Fruit fly (Drosophila melanogaster) whole organism, prepupa: ENCODE data around the gene Vap33.

Experiments used
- Blimp-1 ChIP-seq: fragments of 200-800 bp; sonication (Bioruptor generic); optimal IDR thresholded peaks from 3 replicates; lab custom pipeline; 2017; ENCODE audit warnings: missing biosample characterization, missing genetic modification characterization, mild to moderate bottlenecking, moderate library complexity, missing genetic modification reagents
- CG10631 ChIP-seq: fragments of 200-800 bp; sonication (Bioruptor generic); optimal IDR thresholded peaks from 2 replicates; lab custom pipeline; 2016; ENCODE audit warnings: missing biosample characterization, missing genetic modification characterization
- CG10669 ChIP-seq: fragments of 200-800 bp; sonication (Bioruptor generic); optimal IDR thresholded peaks from 3 replicates; lab custom pipeline; 2018; ENCODE audit warnings: missing biosample characterization, mild to moderate bottlenecking, missing genetic modification characterization, moderate library complexity
- CG11294 ChIP-seq: fragments of 200-800 bp; sonication (Bioruptor generic); IDR thresholded peaks from 2 replicates; pipeline ENCODE4 v1.3.6; 2022; ENCODE audit warnings: missing biosample characterization, missing genetic modification characterization
- CG11762 ChIP-seq: fragments of 200-800 bp; sonication (Bioruptor generic); optimal IDR thresholded peaks from 3 replicates; lab custom pipeline; 2016; ENCODE audit warnings: missing biosample characterization, missing genetic modification characterization; ENCODE audit not compliant: insufficient read depth
- CG11902 ChIP-seq: fragments of 200-800 bp; sonication (Bioruptor generic); optimal IDR thresholded peaks from 3 replicates; lab custom pipeline; 2016; ENCODE audit warnings: missing biosample characterization, missing genetic modification characterization
- CG16779 ChIP-seq: fragments of 200-800 bp; sonication (Bioruptor generic); optimal IDR thresholded peaks from 3 replicates; lab custom pipeline; 2017; ENCODE audit warnings: missing biosample characterization, mild to moderate bottlenecking, missing genetic modification characterization
- CG3032 ChIP-seq: fragments of 200-800 bp; optimal IDR thresholded peaks from 2 replicates; lab custom pipeline; 2019; ENCODE audit warnings: missing biosample characterization, mild to moderate bottlenecking, missing genetic modification characterization, moderate library complexity
- CG31627 ChIP-seq: fragments of 200-800 bp; sonication (Bioruptor generic); optimal IDR thresholded peaks from 3 replicates; lab custom pipeline; 2016; ENCODE audit warnings: missing biosample characterization, missing genetic modification characterization
- CG34406 ChIP-seq: fragments of 200-800 bp; sonication (Bioruptor generic); optimal IDR thresholded peaks from 3 replicates; lab custom pipeline; 2016; ENCODE audit warnings: missing biosample characterization, missing genetic modification characterization
- CG3919 ChIP-seq: fragments of 200-800 bp; sonication (Bioruptor generic); optimal IDR thresholded peaks from 3 replicates; lab custom pipeline; 2016; ENCODE audit warnings: missing biosample characterization, missing genetic modification characterization
- CG4318 ChIP-seq: fragments of 200-800 bp; sonication (Bioruptor generic); optimal IDR thresholded peaks from 3 replicates; lab custom pipeline; 2017; ENCODE audit warnings: missing biosample characterization, mild to moderate bottlenecking, missing genetic modification characterization
- CG6163 ChIP-seq: fragments of 200-800 bp; sonication (Bioruptor generic); IDR thresholded peaks from 3 replicates; pipeline ENCODE4 v1.3.6; 2022; ENCODE audit warnings: missing biosample characterization, missing genetic modification characterization
- CG6276 ChIP-seq: fragments of 200-800 bp; sonication (Bioruptor generic); optimal IDR thresholded peaks from 2 replicates; lab custom pipeline; 2017; ENCODE audit warnings: missing biosample characterization, mild to moderate bottlenecking, missing genetic modification characterization
- CG6854 ChIP-seq: fragments of 200-800 bp; sonication (Bioruptor generic); optimal IDR thresholded peaks from 2 replicates; lab custom pipeline; 2017; ENCODE audit warnings: missing biosample characterization, mild to moderate bottlenecking, missing genetic modification characterization
- CG7368 ChIP-seq: fragments of 200-800 bp; sonication (Bioruptor generic); optimal IDR thresholded peaks from 3 replicates; lab custom pipeline; 2016; ENCODE audit warnings: missing biosample characterization, missing genetic modification characterization
- CG8119 ChIP-seq: fragments of 200-800 bp; sonication (Bioruptor generic); IDR thresholded peaks from 3 replicates; pipeline ENCODE4 v1.3.6; 2022; ENCODE audit warnings: missing biosample characterization, missing genetic modification characterization
- CG8319 ChIP-seq: fragments of 200-800 bp; sonication (Bioruptor generic); optimal IDR thresholded peaks from 3 replicates; lab custom pipeline; 2016; ENCODE audit warnings: missing biosample characterization, missing genetic modification characterization
- CG9139 ChIP-seq: fragments of 200-800 bp; sonication (Bioruptor generic); optimal IDR thresholded peaks from 3 replicates; lab custom pipeline; 2017; ENCODE audit warnings: missing biosample characterization, mild to moderate bottlenecking, missing genetic modification characterization
- Eip75B ChIP-seq: fragments of 200-800 bp; sonication (Bioruptor generic); optimal IDR thresholded peaks from 3 replicates; lab custom pipeline; 2016; ENCODE audit warnings: missing biosample characterization, missing genetic modification characterization
- Eip78C ChIP-seq: fragments of 200-800 bp; sonication (Bioruptor generic); peaks from one replicate; lab custom pipeline; 2016; ENCODE audit warnings: missing biosample characterization, missing genetic modification characterization
- Ets21C ChIP-seq: fragments of 200-800 bp; sonication (Bioruptor generic); optimal IDR thresholded peaks from 3 replicates; lab custom pipeline; 2016; ENCODE audit warnings: missing biosample characterization, missing genetic modification characterization
- Ets96B ChIP-seq: fragments of 200-800 bp; optimal IDR thresholded peaks from 2 replicates; lab custom pipeline; 2019; ENCODE audit warnings: missing biosample characterization, mild to moderate bottlenecking, missing genetic modification characterization, moderate library complexity
- Gug ChIP-seq: fragments of 200-800 bp; sonication (Bioruptor generic); IDR thresholded peaks from 2 replicates; pipeline ENCODE4 v1.3.6; 2022; ENCODE audit warnings: missing biosample characterization, missing genetic modification characterization
- Hr39 ChIP-seq: fragments of 200-800 bp; sonication (Bioruptor generic); optimal IDR thresholded peaks from 2 replicates; lab custom pipeline; 2016; ENCODE audit warnings: missing biosample characterization, missing genetic modification characterization
- Hr4 ChIP-seq: fragments of 200-800 bp; sonication (Bioruptor generic); optimal IDR thresholded peaks from 3 replicates; lab custom pipeline; 2016; ENCODE audit warnings: missing biosample characterization, missing genetic modification characterization
- Met ChIP-seq: fragments of 200-800 bp; sonication (Bioruptor generic); optimal IDR thresholded peaks from 3 replicates; lab custom pipeline; 2016; ENCODE audit warnings: missing biosample characterization, missing genetic modification characterization
- OdsH ChIP-seq: fragments of 200-800 bp; sonication (Bioruptor generic); optimal IDR thresholded peaks from 3 replicates; lab custom pipeline; 2016; ENCODE audit warnings: missing biosample characterization, missing genetic modification characterization
- Sox14 ChIP-seq: fragments of 200-800 bp; sonication (Bioruptor generic); optimal IDR thresholded peaks from 3 replicates; lab custom pipeline; 2016; ENCODE audit warnings: missing biosample characterization, missing genetic modification characterization
- Sox15 ChIP-seq: fragments of 200-800 bp; sonication (Bioruptor generic); optimal IDR thresholded peaks from 3 replicates; lab custom pipeline; 2016; ENCODE audit warnings: missing biosample characterization, missing genetic modification characterization
- achi ChIP-seq: fragments of 200-800 bp; sonication (Bioruptor generic); optimal IDR thresholded peaks from 3 replicates; lab custom pipeline; 2016; ENCODE audit warnings: missing biosample characterization, missing genetic modification characterization
- acj6 ChIP-seq: fragments of 200-800 bp; sonication (Bioruptor generic); optimal IDR thresholded peaks from 3 replicates; lab custom pipeline; 2016; ENCODE audit warnings: missing biosample characterization, missing genetic modification characterization
- cyc ChIP-seq: fragments of 200-800 bp; sonication (Bioruptor generic); optimal IDR thresholded peaks from 3 replicates; lab custom pipeline; 2016; ENCODE audit warnings: missing biosample characterization, missing genetic modification characterization
- dsx ChIP-seq: fragments of 200-800 bp; optimal IDR thresholded peaks from 3 replicates; lab custom pipeline; 2019; ENCODE audit warnings: missing biosample characterization, mild to moderate bottlenecking, missing genetic modification characterization, moderate library complexity; ENCODE audit not compliant: poor library complexity, severe bottlenecking
- eg ChIP-seq: fragments of 200-800 bp; sonication (Bioruptor generic); IDR thresholded peaks from 3 replicates; pipeline ENCODE4 v1.3.6; 2022; ENCODE audit warnings: missing biosample characterization, missing genetic modification characterization
- esn ChIP-seq: fragments of 200-800 bp; sonication (Bioruptor generic); optimal IDR thresholded peaks from 2 replicates; lab custom pipeline; 2016; ENCODE audit warnings: missing biosample characterization, mild to moderate bottlenecking, missing genetic modification characterization, moderate library complexity
- fd85E ChIP-seq: fragments of 200-800 bp; sonication (Bioruptor generic); optimal IDR thresholded peaks from 3 replicates; lab custom pipeline; 2016; ENCODE audit warnings: missing biosample characterization, missing genetic modification characterization
- fkh ChIP-seq: fragments of 200-800 bp; sonication (Bioruptor generic); optimal IDR thresholded peaks from 3 replicates; lab custom pipeline; 2017; ENCODE audit warnings: missing biosample characterization, mild to moderate bottlenecking, missing genetic modification characterization, moderate library complexity
- lz ChIP-seq: fragments of 200-800 bp; sonication (Bioruptor generic); optimal IDR thresholded peaks from 3 replicates; lab custom pipeline; 2016; ENCODE audit warnings: missing biosample characterization, missing genetic modification characterization
- pdm3 ChIP-seq: fragments of 200-800 bp; sonication (Bioruptor generic); optimal IDR thresholded peaks from 3 replicates; lab custom pipeline; 2016; ENCODE audit warnings: missing biosample characterization, missing genetic modification characterization
- spab ChIP-seq: fragments of 200-800 bp; sonication (Bioruptor generic); optimal IDR thresholded peaks from 2 replicates; lab custom pipeline; 2017; ENCODE audit warnings: missing biosample characterization, mild to moderate bottlenecking, missing genetic modification characterization, missing genetic modification reagents
- ss ChIP-seq, 2 experiments: fragments of 200-800 bp; sonication (Bioruptor generic); optimal IDR thresholded peaks; 2 replicates in 1 of 2; 3 replicates in 1 of 2; lab custom pipeline; 2017 to 2018; ENCODE audit warnings: mild to moderate bottlenecking in 2 of 2, missing biosample characterization in 2 of 2, missing genetic modification characterization in 2 of 2, moderate library complexity in 1 of 2
- topi ChIP-seq: fragments of 200-800 bp; sonication (Bioruptor generic); optimal IDR thresholded peaks from 3 replicates; lab custom pipeline; 2016; ENCODE audit warnings: missing biosample characterization, missing genetic modification characterization

Gene Vap33

dm6 chrX:3948889-3949288, at the start of gene Vap33:
Gene Vap33, plus strand, starts transcription at chrX:3948975.
- TF ChIP-seq CG6276 (GFP tag; lab: Kevin White, UChicago) = peak; percentile 7
- TF ChIP-seq CG16779 (tag; lab: Kevin White, UChicago) = peak; percentile 8
- TF ChIP-seq eg (GFP tag; lab: Robert Waterston, UW) = 0 out of 3 replicates have a peak, but pooled peaks have one; percentile 41
- no peak for TF ChIP-seq CG11762 (GFP tag; lab: Kevin White, UChicago)
- TF ChIP-seq Ets21C (GFP tag; lab: Kevin White, UChicago) = no peak
- peak; percentile 44 for TF ChIP-seq Eip78C (GFP tag; lab: Kevin White, UChicago)
- TF ChIP-seq ss (GFP tag; optimal IDR thresholded peaks at IDR 0.05; lab: Kevin White, UChicago) = peak; percentile 39 to 48
- TF ChIP-seq Gug (GFP tag; lab: Robert Waterston, UW) = no peak
- TF ChIP-seq CG6163 (GFP tag; lab: Robert Waterston, UW) = peak; percentile 57; the same call in 2 of the 3 replicates
- TF ChIP-seq, all 60 proteins: peak for 6

dm6 chrX:3901926-3902325, 46.8 kb upstream of the Vap33 start:
- no peak for TF ChIP-seq CG3919 (GFP tag; lab: Kevin White, UChicago)
- TF ChIP-seq CG34406 (GFP tag; lab: Kevin White, UChicago) = no peak
- TF ChIP-seq achi (GFP tag; lab: Kevin White, UChicago) = no peak
- no peak for TF ChIP-seq Blimp-1 (GFP tag; lab: Kevin White, UChicago)
- no peak for TF ChIP-seq Gug (GFP tag; lab: Robert Waterston, UW)
- TF ChIP-seq topi = no peak
- no peak for TF ChIP-seq Sox14
- no peak for TF ChIP-seq CG31627
- no peak for TF ChIP-seq CG11294 (GFP tag; lab: Robert Waterston, UW)
- TF ChIP-seq CG9139 = no peak

dm6 chrX:3928520-3928919, 20.3 kb upstream of the Vap33 start:
- no peak for TF ChIP-seq CG4318 (GFP tag; lab: Kevin White, UChicago)
- no peak for TF ChIP-seq CG7368 (GFP tag; lab: Kevin White, UChicago)
- TF ChIP-seq topi = no peak
- TF ChIP-seq CG8319 (GFP tag; lab: Kevin White, UChicago) = no peak
- TF ChIP-seq CG3032 (tag; lab: Kevin White, UChicago) = no peak
- no peak for TF ChIP-seq CG11762 (GFP tag; lab: Kevin White, UChicago)
- no peak for TF ChIP-seq OdsH (GFP tag; lab: Kevin White, UChicago)
- TF ChIP-seq acj6 (GFP tag; lab: Kevin White, UChicago) = no peak
- peak; percentile 6 for TF ChIP-seq Hr4 (GFP tag; lab: Kevin White, UChicago)
- no peak for TF ChIP-seq pdm3 (GFP tag; lab: Kevin White, UChicago)
- no peak for TF ChIP-seq CG3919 (GFP tag; lab: Kevin White, UChicago)
- no peak for TF ChIP-seq CG11902 (GFP tag; lab: Kevin White, UChicago)
- TF ChIP-seq CG16779 (tag; lab: Kevin White, UChicago) = no peak
- TF ChIP-seq CG10669 = peak; percentile 14
- TF ChIP-seq Met (GFP tag; lab: Kevin White, UChicago) = no peak
- peak; percentile 28 for TF ChIP-seq Eip78C (GFP tag; lab: Kevin White, UChicago)
- TF ChIP-seq Eip75B (GFP tag; lab: Kevin White, UChicago) = no peak
- 0 out of 3 replicates have a peak, but pooled peaks have one; percentile 36 for TF ChIP-seq eg (GFP tag; lab: Robert Waterston, UW)
- TF ChIP-seq fd85E (GFP tag; lab: Kevin White, UChicago) = no peak
- no peak for TF ChIP-seq CG10631 (GFP tag; lab: Kevin White, UChicago)
- no peak for TF ChIP-seq dsx (GFP tag; lab: Kevin White, UChicago)
- no peak for TF ChIP-seq CG9139
- TF ChIP-seq esn (GFP tag; lab: Kevin White, UChicago) = no peak
- TF ChIP-seq lz = no peak
- 0 out of 3 replicates have a peak, but pooled peaks have one; percentile 24 for TF ChIP-seq CG6163 (GFP tag; lab: Robert Waterston, UW)
- TF ChIP-seq Ets96B (tag; lab: Kevin White, UChicago) = no peak
- TF ChIP-seq cyc (GFP tag; lab: Kevin White, UChicago) = no peak
- no peak for TF ChIP-seq fkh (GFP tag; lab: Kevin White, UChicago)
- TF ChIP-seq spab = no peak
- no peak for TF ChIP-seq Blimp-1 (GFP tag; lab: Kevin White, UChicago)
- TF ChIP-seq Hr39 (GFP tag; lab: Kevin White, UChicago) = no peak
- TF ChIP-seq CG6854 = no peak
- 0 out of 3 replicates have a peak, but pooled peaks have one; percentile 14 for TF ChIP-seq CG8119
- no peak for TF ChIP-seq Sox15 (GFP tag; lab: Kevin White, UChicago)
